Worm (Caenorhabditis elegans) whole organism, mixed stage, embryonic: Measurements from ENCODE around the gene C16B8.2.

Source experiments
- elt-3 ChIP-seq: fragments of 150-350 bp; optimal IDR thresholded peaks from 2 replicates; lab custom pipeline; 2014; ENCODE audit warnings: missing biosample characterization, missing genetic modification characterization
- nhr-12 ChIP-seq: fragments of 150-350 bp; optimal IDR thresholded peaks from 2 replicates; lab custom pipeline; 2014; ENCODE audit warnings: missing biosample characterization, missing genetic modification characterization

- no peak for TF ChIP-seq nhr-12 (tag; lab: Kevin White, UChicago)
- TF ChIP-seq elt-3 (tag; lab: Kevin White, UChicago), result no peak
Measured at ce11 chrX:3920747-3921146, 45.5 kb downstream of the C16B8.2 start.
